Worm (Caenorhabditis elegans): ENCODE data around the gene F20D6.9.

Gene F20D6.9

DNA sequence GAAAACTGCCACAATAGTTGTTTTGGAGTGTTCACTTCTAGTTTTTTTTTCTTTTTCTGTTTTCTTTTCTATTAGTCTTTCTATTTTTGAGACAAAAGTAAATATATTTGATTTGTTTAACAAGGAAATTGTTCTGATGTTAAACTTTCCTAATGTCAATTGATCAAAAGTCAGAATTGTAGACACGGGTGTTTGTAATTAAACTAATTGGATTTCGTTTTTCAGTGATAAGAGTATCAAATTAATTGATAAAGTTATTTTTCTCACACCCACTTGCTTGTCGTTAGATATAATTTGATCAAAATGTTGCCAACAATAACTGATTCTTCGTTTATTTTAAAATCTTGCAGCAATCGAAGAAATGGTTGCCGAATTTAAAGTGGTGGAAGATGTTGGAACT lies 14.1 kb downstream of the F20D6.9 start:
- TF ChIP-seq ets-7 (tag; optimal IDR thresholded peaks at IDR 0.05) = no peak
- TF ChIP-seq scrt-1 (GFP tag; IDR thresholded peaks at IDR 0.05) = no peak
- no peak for TF ChIP-seq sea-1 (GFP tag; conservative IDR thresholded peaks at IDR 0.05)
- no peak for TF ChIP-seq ceh-36 (tag; optimal IDR thresholded peaks at IDR 0.05)
- no peak for TF ChIP-seq ceh-13 (GFP tag; optimal IDR thresholded peaks at IDR 0.05)
- TF ChIP-seq tbx-11 (GFP tag; IDR thresholded peaks at IDR 0.05) = no peak
- TF ChIP-seq B0310.2 (tag; optimal IDR thresholded peaks at IDR 0.05) = no peak
- no peak for TF ChIP-seq hnd-1 (tag; optimal IDR thresholded peaks at IDR 0.05)
- no peak for TF ChIP-seq hmg-4 (GFP tag; optimal IDR thresholded peaks at IDR 0.05)
- TF ChIP-seq F13C5.2 (tag; optimal IDR thresholded peaks at IDR 0.05) = no peak
- TF ChIP-seq flt-1 (GFP tag; IDR thresholded peaks at IDR 0.05) = no peak
- TF ChIP-seq hmbx-1 (tag; optimal IDR thresholded peaks at IDR 0.05) = no peak
- TF ChIP-seq pes-1 (GFP tag; IDR thresholded peaks at IDR 0.05) = no peak

DNA sequence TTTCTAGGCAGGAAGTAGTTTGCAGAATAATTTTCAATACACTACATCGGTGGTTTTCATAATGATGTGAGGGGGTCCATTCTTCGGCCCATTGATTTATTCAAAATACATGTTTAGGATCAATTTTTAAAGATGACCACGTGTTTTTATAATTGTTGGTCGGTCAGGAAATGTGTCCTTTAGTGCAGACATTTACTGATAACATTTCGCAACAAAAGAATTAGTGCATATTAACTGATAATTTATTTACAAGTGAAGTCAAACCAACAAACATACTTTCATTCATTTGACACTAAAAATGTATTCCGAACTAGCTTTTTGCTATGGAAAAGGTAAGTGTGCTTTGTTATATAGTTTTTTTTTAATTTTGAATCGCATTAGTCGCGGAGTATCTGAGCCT lies 15.6 kb downstream of the F20D6.9 start, which contains the start of gene F20D6.5:
TSS of gene F20D6.5 (plus strand) at position 259 of the 400 bp plus-strand sequence.
- TF ChIP-seq tra-4 (tag; optimal IDR thresholded peaks at IDR 0.05) = no peak
- TF ChIP-seq scrt-1 (GFP tag; IDR thresholded peaks at IDR 0.05) = no peak
- TF ChIP-seq ceh-36 (tag; optimal IDR thresholded peaks at IDR 0.05) = no peak
- TF ChIP-seq ceh-13 (GFP tag; optimal IDR thresholded peaks at IDR 0.05) = no peak
- no peak for TF ChIP-seq F13C5.2 (tag; optimal IDR thresholded peaks at IDR 0.05)
- no peak for TF ChIP-seq aly-1 (tag; optimal IDR thresholded peaks at IDR 0.05)
- no peak for TF ChIP-seq ets-7 (tag; optimal IDR thresholded peaks at IDR 0.05)
- TF ChIP-seq hmg-4 (GFP tag; optimal IDR thresholded peaks at IDR 0.05) = no peak
- no peak for TF ChIP-seq tbx-37 (GFP tag; conservative IDR thresholded peaks at IDR 0.05)
- TF ChIP-seq sea-1 (GFP tag; conservative IDR thresholded peaks at IDR 0.05) = no peak
- TF ChIP-seq pes-1 (GFP tag; IDR thresholded peaks at IDR 0.05) = no peak
- no peak for TF ChIP-seq hmbx-1 (tag; optimal IDR thresholded peaks at IDR 0.05)

- TF ChIP-seq tra-4 (tag; optimal IDR thresholded peaks at IDR 0.05) (no peak), pes-1 (GFP tag; IDR thresholded peaks at IDR 0.05) (no peak), B0310.2 (tag; optimal IDR thresholded peaks at IDR 0.05) (no peak), ama-1 (optimal IDR thresholded peaks at IDR 0.05) (no peak)
Measured at ce11 chrV:8159629-8160028, 17.6 kb downstream of the F20D6.9 start, which contains the start of gene F20D6.6. Gene F20D6.6, plus strand, starts transcription at chrV:8159929.

- TF ChIP-seq aly-1 (tag; optimal IDR thresholded peaks at IDR 0.05) (no peak), F13C5.2 (tag; optimal IDR thresholded peaks at IDR 0.05) (no peak), pes-1 (GFP tag; IDR thresholded peaks at IDR 0.05) (no peak), scrt-1 (GFP tag; IDR thresholded peaks at IDR 0.05) (no peak), hmbx-1 (tag; optimal IDR thresholded peaks at IDR 0.05) (no peak), flt-1 (GFP tag; IDR thresholded peaks at IDR 0.05) (no peak), tra-4 (tag; optimal IDR thresholded peaks at IDR 0.05) (no peak), ceh-13 (GFP tag; optimal IDR thresholded peaks at IDR 0.05) (no peak), ets-7 (tag; optimal IDR thresholded peaks at IDR 0.05) (no peak), ama-1 (optimal IDR thresholded peaks at IDR 0.05) (no peak), ceh-36 (tag; optimal IDR thresholded peaks at IDR 0.05) (no peak), hmg-4 (GFP tag; optimal IDR thresholded peaks at IDR 0.05) (no peak), hnd-1 (tag; optimal IDR thresholded peaks at IDR 0.05) (no peak), sea-1 (GFP tag; conservative IDR thresholded peaks at IDR 0.05) (no peak)
Measured at ce11 chrV:8157446-8157845, 19.8 kb downstream of the F20D6.9 start, which contains the start of gene sul-2. Gene sul-2, plus strand, starts transcription at chrV:8157746.

DNA sequence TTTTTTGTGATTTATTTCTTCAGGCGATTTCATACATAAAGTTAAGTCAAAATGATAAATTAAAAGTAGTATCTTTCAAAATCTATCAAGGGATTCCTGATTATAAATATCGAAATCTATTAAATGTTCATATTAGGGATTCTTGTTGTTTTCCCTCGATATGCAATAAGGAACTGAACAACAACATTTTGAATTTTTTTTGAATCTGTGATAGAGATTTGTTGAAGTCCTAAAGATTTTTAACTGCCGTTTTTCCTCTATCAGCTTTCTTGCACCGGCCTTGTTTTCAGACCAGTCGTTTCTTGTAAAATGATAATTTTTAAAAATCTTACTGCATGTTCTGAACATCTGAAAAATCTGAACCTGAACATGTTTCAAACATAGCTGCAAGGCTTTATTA lies 21.5 kb downstream of the F20D6.9 start:
- no peak for TF ChIP-seq aly-1 (tag; optimal IDR thresholded peaks at IDR 0.05)
- no peak for TF ChIP-seq F13C5.2 (tag; optimal IDR thresholded peaks at IDR 0.05)
- TF ChIP-seq pes-1 (GFP tag; IDR thresholded peaks at IDR 0.05) = no peak
- TF ChIP-seq tbx-11 (GFP tag; IDR thresholded peaks at IDR 0.05) = no peak
- no peak for TF ChIP-seq tbx-37 (GFP tag; conservative IDR thresholded peaks at IDR 0.05)
- no peak for TF ChIP-seq tra-4 (tag; optimal IDR thresholded peaks at IDR 0.05)
- TF ChIP-seq ceh-36 (tag; optimal IDR thresholded peaks at IDR 0.05) = no peak
- no peak for TF ChIP-seq ets-7 (tag; optimal IDR thresholded peaks at IDR 0.05)
- TF ChIP-seq ceh-13 (GFP tag; optimal IDR thresholded peaks at IDR 0.05) = no peak
- no peak for TF ChIP-seq flt-1 (GFP tag; IDR thresholded peaks at IDR 0.05)
- no peak for TF ChIP-seq ama-1 (optimal IDR thresholded peaks at IDR 0.05)
- no peak for TF ChIP-seq hnd-1 (tag; optimal IDR thresholded peaks at IDR 0.05)
- no peak for TF ChIP-seq B0310.2 (tag; optimal IDR thresholded peaks at IDR 0.05)
- TF ChIP-seq hmg-4 (GFP tag; optimal IDR thresholded peaks at IDR 0.05) = no peak

DNA sequence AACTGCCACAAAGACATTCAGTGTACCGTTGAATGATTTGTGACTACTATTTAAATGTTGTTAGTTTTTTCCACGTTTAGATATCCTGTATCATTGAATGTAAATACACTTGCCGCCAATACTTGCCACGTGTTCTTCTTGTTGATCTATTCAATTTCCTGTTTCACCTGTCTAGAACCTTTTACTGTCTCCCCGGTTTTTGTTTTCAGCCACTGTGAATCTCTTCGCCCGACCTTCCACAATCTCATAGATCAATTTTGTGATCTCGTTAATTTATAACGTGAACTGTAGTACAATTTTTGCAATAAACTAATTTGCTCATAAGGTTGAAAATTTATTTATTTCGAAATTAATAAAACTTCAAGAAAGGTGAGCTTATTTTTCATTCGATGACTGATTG lies 31.9 kb downstream of the F20D6.9 start, which contains the start of gene D1014.13:
TSS of gene D1014.13 (plus strand) at position 301 of the 400 bp plus-strand sequence.
- TF ChIP-seq scrt-1 (GFP tag; IDR thresholded peaks at IDR 0.05) = no peak
- no peak for TF ChIP-seq hnd-1 (tag; optimal IDR thresholded peaks at IDR 0.05)
- TF ChIP-seq ama-1 (optimal IDR thresholded peaks at IDR 0.05) = no peak
- TF ChIP-seq B0310.2 (tag; optimal IDR thresholded peaks at IDR 0.05) = no peak
- TF ChIP-seq ets-7 (tag; optimal IDR thresholded peaks at IDR 0.05) = no peak
- TF ChIP-seq F13C5.2 (tag; optimal IDR thresholded peaks at IDR 0.05) = no peak
- TF ChIP-seq flt-1 (GFP tag; IDR thresholded peaks at IDR 0.05) = no peak
- no peak for TF ChIP-seq ceh-36 (tag; optimal IDR thresholded peaks at IDR 0.05)
- TF ChIP-seq tbx-37 (GFP tag; conservative IDR thresholded peaks at IDR 0.05) = no peak
- no peak for TF ChIP-seq aly-1 (tag; optimal IDR thresholded peaks at IDR 0.05)
- TF ChIP-seq pes-1 (GFP tag; IDR thresholded peaks at IDR 0.05) = no peak
- no peak for TF ChIP-seq ceh-13 (GFP tag; optimal IDR thresholded peaks at IDR 0.05)
- TF ChIP-seq hmbx-1 (tag; optimal IDR thresholded peaks at IDR 0.05) = no peak
- TF ChIP-seq hmg-4 (GFP tag; optimal IDR thresholded peaks at IDR 0.05) = no peak
- no peak for TF ChIP-seq tra-4 (tag; optimal IDR thresholded peaks at IDR 0.05)
- no peak for TF ChIP-seq tbx-11 (GFP tag; IDR thresholded peaks at IDR 0.05)
- TF ChIP-seq sea-1 (GFP tag; conservative IDR thresholded peaks at IDR 0.05) = no peak

- no peak for TF ChIP-seq ceh-13 (GFP tag; optimal IDR thresholded peaks at IDR 0.05)
- no peak for TF ChIP-seq B0310.2 (tag; optimal IDR thresholded peaks at IDR 0.05)
- TF ChIP-seq hmbx-1 (tag; optimal IDR thresholded peaks at IDR 0.05) = no peak
- TF ChIP-seq hnd-1 (tag; optimal IDR thresholded peaks at IDR 0.05) = no peak
- TF ChIP-seq hmg-4 (GFP tag; optimal IDR thresholded peaks at IDR 0.05) = no peak
- no peak for TF ChIP-seq tbx-11 (GFP tag; IDR thresholded peaks at IDR 0.05)
- TF ChIP-seq aly-1 (tag; optimal IDR thresholded peaks at IDR 0.05) = no peak
Measured at ce11 chrV:8144515-8144914, 32.7 kb downstream of the F20D6.9 start.
